Fruit fly (Drosophila melanogaster): Measurements from ENCODE around the gene fh.

Gene fh

dm6 chrX:9141219-9141618 lies 7.7 kb downstream of the fh start (continued):
- TF ChIP-seq CG8478 (optimal IDR thresholded peaks at IDR 0.05) (no peak), CG2678 (tag; optimal IDR thresholded peaks at IDR 0.05) (peak; percentile 78), nom (GFP tag; optimal IDR thresholded peaks at IDR 0.05) (peak; percentile 79), CG10147 (GFP tag; optimal IDR thresholded peaks at IDR 0.05) (no peak), lov (optimal IDR thresholded peaks at IDR 0.05) (no peak), lov (GFP tag; IDR thresholded peaks at IDR 0.05) (peak; percentile 87), CG7372 (GFP tag; IDR thresholded peaks at IDR 0.05) (peak; percentile 72)

dm6 chrX:9139138-9139537 lies 9.7 kb downstream of the fh start:
- peak; percentile 3 for TF ChIP-seq Nf-YC (tag; optimal IDR thresholded peaks at IDR 0.05)
- TF ChIP-seq CG8089 (GFP tag; optimal IDR thresholded peaks at IDR 0.05): no peak
- TF ChIP-seq dmrt99B (tag; optimal IDR thresholded peaks at IDR 0.05): peak; percentile 19
- 0 out of 3 replicates have a peak, but pooled peaks have one; percentile 23 for TF ChIP-seq Optix (GFP tag; IDR thresholded peaks at IDR 0.05)
- TF ChIP-seq CG3995 (GFP tag; optimal IDR thresholded peaks at IDR 0.05): no peak
- peak in 1 of 2 experiments; percentile 59 for TF ChIP-seq bsh (GFP tag; optimal IDR thresholded peaks at IDR 0.05)
- TF ChIP-seq abd-A (tag; optimal IDR thresholded peaks at IDR 0.05): peak; percentile 27
- TF ChIP-seq Eip74EF (GFP tag; optimal IDR thresholded peaks at IDR 0.05): peak in 1 of 2 experiments; percentile 60
- no peak for TF ChIP-seq pan (optimal IDR thresholded peaks at IDR 0.05)
- TF ChIP-seq pan (GFP tag; optimal IDR thresholded peaks at IDR 0.05 in 1 of 2, IDR thresholded peaks at IDR 0.05 in 1 of 2): peak in 1 of 2 experiments; percentile 4
- peak; percentile 43 for TF ChIP-seq nau (GFP tag; optimal IDR thresholded peaks at IDR 0.05)
- no peak for TF ChIP-seq CG5953 (GFP tag; IDR thresholded peaks at IDR 0.05)
- TF ChIP-seq ATbp (GFP tag; optimal IDR thresholded peaks at IDR 0.05): peak; percentile 3
- TF ChIP-seq CG7987 (GFP tag; optimal IDR thresholded peaks at IDR 0.05): no peak
- TF ChIP-seq CG5180 (GFP tag; optimal IDR thresholded peaks at IDR 0.05): peak; percentile 81
- peak; percentile 38 for TF ChIP-seq CG32532 (GFP tag; IDR thresholded peaks at IDR 0.05)
- TF ChIP-seq chinmo (GFP tag; IDR thresholded peaks at IDR 0.05; ENCODE audit: partially characterized antibody): 0 out of 4 replicates have a peak, but pooled peaks have one; percentile 8
- TF ChIP-seq Med (GFP tag): no peak
- peak; percentile 15 for TF ChIP-seq CG6254 (GFP tag; optimal IDR thresholded peaks at IDR 0.05)
- TF ChIP-seq lab (GFP tag; optimal IDR thresholded peaks at IDR 0.05): peak; percentile 30
- TF ChIP-seq CG1233 (GFP tag; optimal IDR thresholded peaks at IDR 0.05): no peak
- TF ChIP-seq CkIIα-i1 (GFP tag; IDR thresholded peaks at IDR 0.05): no peak
- no peak for TF ChIP-seq chn (GFP tag; optimal IDR thresholded peaks at IDR 0.05)
- TF ChIP-seq Jarid2 (GFP tag; optimal IDR thresholded peaks at IDR 0.05): peak; percentile 17
- peak; percentile 96 for TF ChIP-seq crol (GFP tag; IDR thresholded peaks at IDR 0.05)
- 0 out of 3 replicates have a peak, but pooled peaks have one; percentile 21 for TF ChIP-seq ase (GFP tag; IDR thresholded peaks at IDR 0.05)
- peak; percentile 41 for TF ChIP-seq mirr (GFP tag; optimal IDR thresholded peaks at IDR 0.05)
- TF ChIP-seq nom (GFP tag; optimal IDR thresholded peaks at IDR 0.05): peak; percentile 96
- TF ChIP-seq CG4617 (GFP tag; optimal IDR thresholded peaks at IDR 0.05; ENCODE audit: borderline replicate concordance): no peak
- peak; percentile 27 for TF ChIP-seq pros (GFP tag; optimal IDR thresholded peaks at IDR 0.05)
- peak; percentile 52; the same call in 1 of the 3 replicates for TF ChIP-seq ci (GFP tag; IDR thresholded peaks at IDR 0.05)
- no peak for TF ChIP-seq CG6175 (GFP tag; IDR thresholded peaks at IDR 0.05)
- TF ChIP-seq pita (GFP tag; optimal IDR thresholded peaks at IDR 0.05): no peak
- TF ChIP-seq ac (GFP tag; optimal IDR thresholded peaks at IDR 0.05): no peak
- TF ChIP-seq CG15514 (GFP tag; optimal IDR thresholded peaks at IDR 0.05): peak; percentile 17
- peak; percentile 56 for TF ChIP-seq Deaf1 (tag; optimal IDR thresholded peaks at IDR 0.05)
- TF ChIP-seq HHEX (GFP tag; optimal IDR thresholded peaks at IDR 0.05): peak; percentile 59
- TF ChIP-seq Myb (GFP tag; optimal IDR thresholded peaks at IDR 0.05): no peak
- peak; percentile 23 for TF ChIP-seq kah (GFP tag; optimal IDR thresholded peaks at IDR 0.05)
- TF ChIP-seq wek (GFP tag; optimal IDR thresholded peaks at IDR 0.05): peak; percentile 37
- TF ChIP-seq CG12769 (tag; optimal IDR thresholded peaks at IDR 0.05): peak; percentile 62
- peak; percentile 23; the same call in 1 of the 2 replicates for TF ChIP-seq NFAT (GFP tag; IDR thresholded peaks at IDR 0.05)
